Worm (Caenorhabditis elegans) whole organism, L4 larva: ENCODE measurements around the gene srw-16.
"Not testable (repeated sequence)": the region's sequence is repeated elsewhere in the genome, so short reads cannot be mapped to it uniquely, and the experiment has no call there.

Experiments
- F26F4.8 ChIP-seq: fragments of 200-800 bp; sonication (Bioruptor generic); conservative IDR thresholded peaks from 2 replicates; pipeline ENCODE4 v1.3.6; 2022; ENCODE audit warnings: missing genetic modification characterization, missing compliant biosample characterization
- F37D6.2 ChIP-seq: sonication (generic microtip); optimal IDR thresholded peaks from 2 replicates; lab custom pipeline; 2016; ENCODE audit warnings: mild to moderate bottlenecking, missing genetic modification characterization, missing compliant biosample characterization
- F44E2.7 ChIP-seq: fragments of 200-800 bp; sonication (Bioruptor generic); IDR thresholded peaks from 2 replicates; pipeline ENCODE4 v2.1.2; 2022; ENCODE audit warnings: missing genetic modification characterization, missing compliant biosample characterization
- F49E8.2 ChIP-seq: sonication (generic microtip); optimal IDR thresholded peaks from 2 replicates; lab custom pipeline; 2016; ENCODE audit warnings: missing compliant biosample characterization, mild to moderate bottlenecking, missing genetic modification characterization, borderline replicate concordance
- aha-1 ChIP-seq: fragments of 150-350 bp; peaks from one replicate; lab custom pipeline; 2014; ENCODE audit warnings: missing biosample characterization, missing genetic modification characterization
- daf-16 ChIP-seq, 3 experiments: sonication (generic microtip); optimal IDR thresholded peaks; 2 replicates each; lab custom pipeline; 2016 to 2017; ENCODE audit warnings: missing genetic modification characterization in 3 of 3, missing genetic modification reagents in 3 of 3, mild to moderate bottlenecking in 2 of 3, missing compliant biosample characterization in 2 of 3, missing biosample characterization in 1 of 3, moderate library complexity in 1 of 3
- daf-8 ChIP-seq: fragments of 200-800 bp; sonication (Bioruptor generic); IDR thresholded peaks from 2 replicates; pipeline ENCODE4 v1.3.6; 2022; ENCODE audit warnings: missing genetic modification characterization, missing compliant biosample characterization
- dpl-1 ChIP-seq: fragments of 150-350 bp; optimal IDR thresholded peaks from 2 replicates; lab custom pipeline; 2014; ENCODE audit warnings: missing biosample characterization, missing genetic modification reagents, missing genetic modification characterization
- duxl-1 ChIP-seq: sonication (generic microtip); optimal IDR thresholded peaks from 2 replicates; lab custom pipeline; 2016; ENCODE audit warnings: mild to moderate bottlenecking, missing genetic modification characterization, moderate library complexity, missing compliant biosample characterization; ENCODE audit not compliant: poor library complexity
- dve-1 ChIP-seq: sonication (generic microtip); optimal IDR thresholded peaks from 2 replicates; lab custom pipeline; 2017; ENCODE audit warnings: antibody characterized with exemption, mild to moderate bottlenecking, missing genetic modification characterization, missing compliant biosample characterization; ENCODE audit not compliant: insufficient read depth
- fos-1 ChIP-seq: fragments of 150-350 bp; optimal IDR thresholded peaks from 2 replicates; lab custom pipeline; 2014; ENCODE audit warnings: missing biosample characterization, missing genetic modification characterization
- gei-8 ChIP-seq: fragments of 200-800 bp; sonication (Bioruptor generic); optimal IDR thresholded peaks from 2 replicates; lab custom pipeline; 2018; ENCODE audit warnings: mild to moderate bottlenecking, missing genetic modification characterization, missing compliant biosample characterization
- jun-1 ChIP-seq: fragments of 150-350 bp; optimal IDR thresholded peaks from 2 replicates; lab custom pipeline; 2014; ENCODE audit warnings: missing biosample characterization, missing genetic modification reagents, missing genetic modification characterization
- lin-13 ChIP-seq: fragments of 150-350 bp; optimal IDR thresholded peaks from 2 replicates; lab custom pipeline; 2014; ENCODE audit warnings: missing biosample characterization, missing genetic modification reagents, missing genetic modification characterization
- lin-29 ChIP-seq: fragments of 200-800 bp; sonication (Bioruptor generic); IDR thresholded peaks from 2 replicates; pipeline ENCODE4 v1.3.6; 2022; ENCODE audit warnings: missing genetic modification reagents, missing genetic modification characterization, missing compliant biosample characterization
- lsy-2 ChIP-seq, 2 experiments: fragments of 150-350 bp in 1 of 2; sonication (generic microtip) in 1 of 2; optimal IDR thresholded peaks; 2 replicates each; lab custom pipeline; 2014 to 2017; ENCODE audit warnings: missing biosample characterization in 2 of 2, missing genetic modification characterization in 2 of 2
- mdt-29 ChIP-seq: fragments of 200-800 bp; sonication (Bioruptor generic); IDR thresholded peaks from 2 replicates; pipeline ENCODE4 v1.3.6; 2022; ENCODE audit warnings: missing genetic modification reagents, missing genetic modification characterization, missing compliant biosample characterization
- mep-1 ChIP-seq: fragments of 150-350 bp; sonication (generic microtip); optimal IDR thresholded peaks from 3 replicates; lab custom pipeline; 2014; ENCODE audit warnings: missing biosample characterization, missing genetic modification characterization
- mes-2 ChIP-seq: sonication (generic microtip); optimal IDR thresholded peaks from 2 replicates; lab custom pipeline; 2016; ENCODE audit warnings: missing genotype, mild to moderate bottlenecking, missing genetic modification characterization, missing compliant biosample characterization; ENCODE audit not compliant: poor library complexity, severe bottlenecking
- mxl-2 ChIP-seq: fragments of 200-800 bp; sonication (Bioruptor generic); conservative IDR thresholded peaks from 2 replicates; pipeline ENCODE4 v1.3.6; 2022; ENCODE audit warnings: missing genetic modification reagents, missing genetic modification characterization, missing compliant biosample characterization
- nhr-102 ChIP-seq: sonication (generic microtip); optimal IDR thresholded peaks from 2 replicates; lab custom pipeline; 2016; ENCODE audit warnings: mild to moderate bottlenecking, missing genetic modification characterization, moderate library complexity, missing compliant biosample characterization
- nhr-237 ChIP-seq: sonication (generic microtip); optimal IDR thresholded peaks from 2 replicates; lab custom pipeline; 2017; ENCODE audit warnings: missing biosample characterization, missing genetic modification characterization
- nhr-28 ChIP-seq: fragments of 150-350 bp; optimal IDR thresholded peaks from 2 replicates; lab custom pipeline; 2014; ENCODE audit warnings: missing biosample characterization, missing genetic modification characterization
- nhr-6 ChIP-seq: fragments of 150-350 bp; optimal IDR thresholded peaks from 2 replicates; lab custom pipeline; 2014; ENCODE audit warnings: missing biosample characterization, missing genetic modification characterization
- nhr-77 ChIP-seq: fragments of 150-350 bp; optimal IDR thresholded peaks from 2 replicates; lab custom pipeline; 2014; ENCODE audit warnings: missing biosample characterization, missing genetic modification characterization
- php-3 ChIP-seq: fragments of 200-800 bp; sonication (Bioruptor generic); IDR thresholded peaks from 2 replicates; pipeline ENCODE4 v1.3.6; 2022; ENCODE audit warnings: missing genetic modification reagents, missing genetic modification characterization, missing compliant biosample characterization
- saeg-2 ChIP-seq: fragments of 200-800 bp; sonication (Bioruptor generic); IDR thresholded peaks from 2 replicates; pipeline ENCODE4 v1.3.6; 2022; ENCODE audit warnings: missing genetic modification reagents, missing genetic modification characterization, missing compliant biosample characterization
- set-16 ChIP-seq: fragments of 200-800 bp; sonication (Bioruptor generic); IDR thresholded peaks from 2 replicates; pipeline ENCODE4 v1.3.6; 2022; ENCODE audit warnings: missing genetic modification reagents, missing genetic modification characterization, missing compliant biosample characterization
- snpc-4 ChIP-seq: fragments of 150-350 bp; optimal IDR thresholded peaks from 2 replicates; lab custom pipeline; 2014; ENCODE audit warnings: missing biosample characterization, missing genetic modification characterization
- spr-3 ChIP-seq: fragments of 200-800 bp; sonication (Bioruptor generic); optimal IDR thresholded peaks from 2 replicates; lab custom pipeline; 2018; ENCODE audit warnings: mild to moderate bottlenecking, missing genetic modification characterization, missing compliant biosample characterization
- tag-97 ChIP-seq: fragments of 200-800 bp; sonication (Bioruptor generic); IDR thresholded peaks from 2 replicates; pipeline ENCODE4 v1.3.6; 2022; ENCODE audit warnings: missing genetic modification characterization, missing compliant biosample characterization
- unc-62 ChIP-seq, 3 experiments: fragments of 150-350 bp in 1 of 3; sonication (generic microtip); optimal IDR thresholded peaks in 2 of 3; peaks in 1 of 3; 1 replicate in 1 of 3; 2 replicates in 2 of 3; lab custom pipeline; 2014 to 2017; ENCODE audit warnings: missing biosample characterization in 3 of 3, missing genetic modification characterization in 3 of 3, missing genetic modification reagents in 3 of 3, missing genotype in 1 of 3
- zip-2 ChIP-seq: fragments of 150-350 bp; optimal IDR thresholded peaks from 2 replicates; lab custom pipeline; 2014; ENCODE audit warnings: missing biosample characterization, missing genetic modification characterization

srw-16 gene

DNA sequence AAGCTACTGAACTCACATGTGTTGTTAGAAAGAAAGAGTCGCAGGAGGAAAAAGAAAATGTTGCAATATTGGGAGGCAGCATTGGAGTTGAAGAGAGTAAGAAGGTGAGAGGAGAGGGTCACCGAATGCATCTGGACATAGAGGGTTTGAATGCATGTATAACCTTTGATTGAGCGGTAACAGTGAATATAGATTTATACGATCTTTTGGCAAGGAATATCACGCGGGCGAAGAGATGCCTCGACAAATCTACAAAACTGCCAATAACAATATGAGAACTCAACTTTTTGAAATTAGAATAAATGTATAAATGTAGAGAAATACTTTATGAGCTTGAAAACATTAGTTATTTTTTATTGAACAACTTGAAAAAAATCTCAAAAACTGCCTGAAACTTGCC lies 12.3 kb downstream of the srw-16 start, which contains the start of gene M01B2.10:
TSS of gene M01B2.10 (minus strand) at position 101 of the 400 bp plus-strand sequence.
- TF ChIP-seq mes-2 (tag; lab: Kevin White, UChicago); dve-1 (tag; lab: Kevin White, UChicago); dpl-1 (GFP tag; lab: Kevin White, UChicago): not testable (repeated sequence)

DNA sequence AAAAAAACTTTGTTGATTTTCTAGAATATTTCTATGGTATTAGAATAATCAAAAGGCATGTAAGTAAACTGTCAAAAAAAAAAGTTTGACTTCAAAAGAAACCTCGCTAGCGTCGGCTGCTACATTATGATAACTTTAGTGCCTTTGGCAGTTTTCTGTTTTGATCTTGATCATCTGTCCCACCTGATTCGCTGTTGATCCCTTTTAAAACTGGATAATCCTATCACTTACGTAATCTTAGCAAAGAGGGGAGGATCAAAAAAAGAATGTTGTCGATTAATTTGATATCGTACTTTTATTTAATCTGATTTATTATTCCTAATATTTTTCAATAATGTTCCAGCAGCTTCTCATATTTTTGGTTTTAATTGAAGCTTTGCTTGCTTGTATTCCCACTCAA lies 14.8 kb downstream of the srw-16 start, which contains the start of gene M01B2.8:
TSS of gene M01B2.8 (plus strand) at position 301 of the 400 bp plus-strand sequence.
- TF ChIP-seq php-3 (GFP tag; lab: Robert Waterston, UW), result no peak
- TF ChIP-seq lsy-2 (tag; optimal IDR thresholded peaks at IDR 0.05; lab: Kevin White, UChicago), result no peak
- TF ChIP-seq jun-1 (tag; lab: Kevin White, UChicago), result no peak
- TF ChIP-seq F26F4.8 (GFP tag; lab: Robert Waterston, UW), result no peak
- no peak for TF ChIP-seq mep-1 (tag; lab: Kevin White, UChicago)
- TF ChIP-seq nhr-102, result no peak
- TF ChIP-seq saeg-2 (GFP tag; lab: Robert Waterston, UW), result no peak

DNA sequence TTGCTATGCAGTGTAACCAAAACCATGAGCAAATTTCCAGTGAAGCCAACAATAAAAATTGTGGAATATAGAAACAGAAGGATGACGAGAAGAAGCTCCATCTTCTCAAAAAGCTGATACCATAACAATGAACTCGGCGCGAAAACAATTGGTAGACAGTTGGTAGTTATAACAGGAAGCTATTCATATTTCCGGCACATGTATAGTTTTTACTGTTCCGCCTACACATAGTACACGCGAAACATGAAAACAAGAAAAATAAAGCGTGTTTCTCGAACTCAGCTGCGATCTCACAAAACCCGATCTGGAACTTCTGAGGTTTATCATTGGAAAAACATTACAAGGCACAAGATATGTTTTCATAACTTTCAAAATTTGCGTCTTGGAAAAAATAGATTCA lies 15.6 kb downstream of the srw-16 start, which contains the start of gene srsx-37:
TSS of gene srsx-37 (minus strand) at position 101 of the 400 bp plus-strand sequence.
- TF ChIP-seq daf-16 (GFP tag; optimal IDR thresholded peaks at IDR 0.05; lab: Kevin White, UChicago) (no peak), daf-16 (tag; optimal IDR thresholded peaks at IDR 0.05; lab: Kevin White, UChicago) (no peak), zip-2 (tag; lab: Kevin White, UChicago) (no peak), snpc-4 (no peak), F44E2.7 (GFP tag; lab: Robert Waterston, UW) (no peak), daf-8 (no peak), nhr-28 (tag; lab: Kevin White, UChicago) (no peak), tag-97 (GFP tag; lab: Robert Waterston, UW) (no peak), nhr-77 (tag; lab: Kevin White, UChicago) (no peak), php-3 (GFP tag; lab: Robert Waterston, UW) (no peak), F37D6.2 (tag; lab: Kevin White, UChicago) (no peak), mes-2 (tag; lab: Kevin White, UChicago) (no peak), jun-1 (tag; lab: Kevin White, UChicago) (no peak), fos-1 (tag; lab: Kevin White, UChicago) (no peak), lin-29 (GFP tag; lab: Robert Waterston, UW) (no peak), duxl-1 (tag; lab: Kevin White, UChicago) (no peak), gei-8 (GFP tag; lab: Kevin White, UChicago) (no peak), nhr-6 (tag; lab: Kevin White, UChicago) (no peak), nhr-237 (no peak), mdt-29 (no peak), unc-62 (GFP tag; optimal IDR thresholded peaks at IDR 0.05 in 1 of 2; lab: Kevin White, UChicago) (no peak), unc-62 (tag; optimal IDR thresholded peaks at IDR 0.05; lab: Kevin White, UChicago) (no peak)

DNA sequence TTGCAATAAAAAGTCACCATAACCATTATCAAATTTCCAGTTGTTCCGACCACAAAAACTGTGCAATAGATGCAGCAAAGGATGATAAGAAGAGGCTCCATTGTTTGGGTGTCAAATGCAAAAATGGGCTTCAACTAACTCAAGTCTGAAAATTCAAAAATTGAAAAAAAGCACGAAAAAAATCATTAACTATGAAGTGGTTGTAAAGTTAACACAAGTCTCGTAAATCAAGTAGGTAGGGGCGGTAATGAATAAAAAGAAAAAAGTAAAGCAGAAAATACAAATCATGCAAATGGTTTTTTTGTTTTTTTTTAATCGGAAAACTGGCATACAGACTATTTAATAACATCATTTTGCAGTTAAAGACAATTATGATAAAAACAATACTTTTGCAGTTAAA lies 18.0 kb downstream of the srw-16 start, which contains the start of gene srsx-39:
TSS of gene srsx-39 (minus strand) at position 101 of the 400 bp plus-strand sequence.
- not testable (repeated sequence) for TF ChIP-seq set-16 (GFP tag; lab: Robert Waterston, UW); mxl-2 (GFP tag; lab: Robert Waterston, UW); mes-2 (tag; lab: Kevin White, UChicago)

DNA sequence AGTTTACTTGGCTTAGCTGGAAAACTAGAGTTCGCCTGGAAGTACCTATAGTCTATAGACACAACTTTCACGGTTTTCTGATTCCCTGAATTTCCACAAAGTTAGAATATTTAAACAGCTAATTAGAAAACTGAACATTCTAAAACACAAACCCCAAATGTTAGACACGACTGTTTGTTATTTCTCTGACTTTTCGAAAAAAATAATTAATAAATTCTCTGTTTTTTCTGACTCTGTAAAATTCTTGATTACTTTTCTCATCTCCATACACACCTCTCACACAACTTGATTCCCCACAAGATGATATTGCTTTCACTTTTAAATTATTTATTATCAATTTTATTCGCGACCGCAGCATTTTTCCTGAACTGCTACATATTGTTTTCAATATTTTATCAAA lies 21.1 kb downstream of the srw-16 start, which contains the start of gene srbc-75:
TSS of gene srbc-75 (plus strand) at position 301 of the 400 bp plus-strand sequence.
- TF ChIP-seq lin-13 (GFP tag; lab: Kevin White, UChicago) (no peak), spr-3 (GFP tag; lab: Kevin White, UChicago) (no peak), aha-1 (tag; lab: Kevin White, UChicago) (peak; percentile 54), F49E8.2 (tag; lab: Kevin White, UChicago) (no peak), nhr-77 (tag; lab: Kevin White, UChicago) (no peak)
- TF ChIP-seq, all 104 proteins: peak for 1
